Fruit fly (Drosophila melanogaster) whole organism, prepupa: ENCODE data around the gene Smyd4-2.

Experiments used
- Blimp-1 ChIP-seq: fragments of 200-800 bp; sonication (Bioruptor generic); optimal IDR thresholded peaks from 3 replicates; lab custom pipeline; 2017; ENCODE audit warnings: missing biosample characterization, missing genetic modification characterization, mild to moderate bottlenecking, moderate library complexity, missing genetic modification reagents
- CG10631 ChIP-seq: fragments of 200-800 bp; sonication (Bioruptor generic); optimal IDR thresholded peaks from 2 replicates; lab custom pipeline; 2016; ENCODE audit warnings: missing biosample characterization, missing genetic modification characterization
- CG10669 ChIP-seq: fragments of 200-800 bp; sonication (Bioruptor generic); optimal IDR thresholded peaks from 3 replicates; lab custom pipeline; 2018; ENCODE audit warnings: missing biosample characterization, mild to moderate bottlenecking, missing genetic modification characterization, moderate library complexity
- CG11762 ChIP-seq: fragments of 200-800 bp; sonication (Bioruptor generic); optimal IDR thresholded peaks from 3 replicates; lab custom pipeline; 2016; ENCODE audit warnings: missing biosample characterization, missing genetic modification characterization; ENCODE audit not compliant: insufficient read depth
- CG11902 ChIP-seq: fragments of 200-800 bp; sonication (Bioruptor generic); optimal IDR thresholded peaks from 3 replicates; lab custom pipeline; 2016; ENCODE audit warnings: missing biosample characterization, missing genetic modification characterization
- CG15336 ChIP-seq: fragments of 200-800 bp; sonication (Bioruptor generic); IDR thresholded peaks from 2 replicates; pipeline ENCODE4 v1.3.6; 2022; ENCODE audit warnings: missing biosample characterization, missing genetic modification characterization
- CG1621 ChIP-seq: fragments of 200-800 bp; sonication (Bioruptor generic); optimal IDR thresholded peaks from 3 replicates; lab custom pipeline; 2018; ENCODE audit warnings: missing biosample characterization, mild to moderate bottlenecking, missing genetic modification characterization
- CG16779 ChIP-seq: fragments of 200-800 bp; sonication (Bioruptor generic); optimal IDR thresholded peaks from 3 replicates; lab custom pipeline; 2017; ENCODE audit warnings: missing biosample characterization, mild to moderate bottlenecking, missing genetic modification characterization
- CG3032 ChIP-seq: fragments of 200-800 bp; optimal IDR thresholded peaks from 2 replicates; lab custom pipeline; 2019; ENCODE audit warnings: missing biosample characterization, mild to moderate bottlenecking, missing genetic modification characterization, moderate library complexity
- CG32006 ChIP-seq: fragments of 200-800 bp; sonication (Bioruptor generic); optimal IDR thresholded peaks from 3 replicates; lab custom pipeline; 2017; ENCODE audit warnings: missing biosample characterization, mild to moderate bottlenecking, missing genetic modification characterization
- CG34406 ChIP-seq: fragments of 200-800 bp; sonication (Bioruptor generic); optimal IDR thresholded peaks from 3 replicates; lab custom pipeline; 2016; ENCODE audit warnings: missing biosample characterization, missing genetic modification characterization
- CG4318 ChIP-seq: fragments of 200-800 bp; sonication (Bioruptor generic); optimal IDR thresholded peaks from 3 replicates; lab custom pipeline; 2017; ENCODE audit warnings: missing biosample characterization, mild to moderate bottlenecking, missing genetic modification characterization
- CG6276 ChIP-seq: fragments of 200-800 bp; sonication (Bioruptor generic); optimal IDR thresholded peaks from 2 replicates; lab custom pipeline; 2017; ENCODE audit warnings: missing biosample characterization, mild to moderate bottlenecking, missing genetic modification characterization
- CG6792 ChIP-seq: fragments of 200-800 bp; sonication (Bioruptor generic); optimal IDR thresholded peaks from 3 replicates; lab custom pipeline; 2016; ENCODE audit warnings: missing biosample characterization, missing genetic modification characterization
- CG6854 ChIP-seq: fragments of 200-800 bp; sonication (Bioruptor generic); optimal IDR thresholded peaks from 2 replicates; lab custom pipeline; 2017; ENCODE audit warnings: missing biosample characterization, mild to moderate bottlenecking, missing genetic modification characterization
- CG7368 ChIP-seq: fragments of 200-800 bp; sonication (Bioruptor generic); optimal IDR thresholded peaks from 3 replicates; lab custom pipeline; 2016; ENCODE audit warnings: missing biosample characterization, missing genetic modification characterization
- CG8119 ChIP-seq: fragments of 200-800 bp; sonication (Bioruptor generic); IDR thresholded peaks from 3 replicates; pipeline ENCODE4 v1.3.6; 2022; ENCODE audit warnings: missing biosample characterization, missing genetic modification characterization
- CG8319 ChIP-seq: fragments of 200-800 bp; sonication (Bioruptor generic); optimal IDR thresholded peaks from 3 replicates; lab custom pipeline; 2016; ENCODE audit warnings: missing biosample characterization, missing genetic modification characterization
- CG8632 ChIP-seq: fragments of 200-800 bp; sonication (Bioruptor generic); optimal IDR thresholded peaks from 3 replicates; lab custom pipeline; 2016; ENCODE audit warnings: missing biosample characterization, missing genetic modification characterization
- CG9139 ChIP-seq: fragments of 200-800 bp; sonication (Bioruptor generic); optimal IDR thresholded peaks from 3 replicates; lab custom pipeline; 2017; ENCODE audit warnings: missing biosample characterization, mild to moderate bottlenecking, missing genetic modification characterization
- Eip75B ChIP-seq: fragments of 200-800 bp; sonication (Bioruptor generic); optimal IDR thresholded peaks from 3 replicates; lab custom pipeline; 2016; ENCODE audit warnings: missing biosample characterization, missing genetic modification characterization
- Eip78C ChIP-seq: fragments of 200-800 bp; sonication (Bioruptor generic); peaks from one replicate; lab custom pipeline; 2016; ENCODE audit warnings: missing biosample characterization, missing genetic modification characterization
- Ets21C ChIP-seq: fragments of 200-800 bp; sonication (Bioruptor generic); optimal IDR thresholded peaks from 3 replicates; lab custom pipeline; 2016; ENCODE audit warnings: missing biosample characterization, missing genetic modification characterization
- Ets96B ChIP-seq: fragments of 200-800 bp; optimal IDR thresholded peaks from 2 replicates; lab custom pipeline; 2019; ENCODE audit warnings: missing biosample characterization, mild to moderate bottlenecking, missing genetic modification characterization, moderate library complexity
- Gug ChIP-seq: fragments of 200-800 bp; sonication (Bioruptor generic); IDR thresholded peaks from 2 replicates; pipeline ENCODE4 v1.3.6; 2022; ENCODE audit warnings: missing biosample characterization, missing genetic modification characterization
- Hr38 ChIP-seq: sonication (Bioruptor generic); optimal IDR thresholded peaks from 2 replicates; lab custom pipeline; 2016; ENCODE audit warnings: missing biosample characterization, missing genetic modification characterization
- Hr39 ChIP-seq: fragments of 200-800 bp; sonication (Bioruptor generic); optimal IDR thresholded peaks from 2 replicates; lab custom pipeline; 2016; ENCODE audit warnings: missing biosample characterization, missing genetic modification characterization
- Hr4 ChIP-seq: fragments of 200-800 bp; sonication (Bioruptor generic); optimal IDR thresholded peaks from 3 replicates; lab custom pipeline; 2016; ENCODE audit warnings: missing biosample characterization, missing genetic modification characterization
- Lpt ChIP-seq: fragments of 200-800 bp; sonication (Bioruptor generic); optimal IDR thresholded peaks from 3 replicates; lab custom pipeline; 2016; ENCODE audit warnings: missing biosample characterization, missing genetic modification characterization
- Met ChIP-seq: fragments of 200-800 bp; sonication (Bioruptor generic); optimal IDR thresholded peaks from 3 replicates; lab custom pipeline; 2016; ENCODE audit warnings: missing biosample characterization, missing genetic modification characterization
- OdsH ChIP-seq: fragments of 200-800 bp; sonication (Bioruptor generic); optimal IDR thresholded peaks from 3 replicates; lab custom pipeline; 2016; ENCODE audit warnings: missing biosample characterization, missing genetic modification characterization
- Smox ChIP-seq: fragments of 200-800 bp; sonication (Bioruptor generic); optimal IDR thresholded peaks from 3 replicates; lab custom pipeline; 2016; ENCODE audit warnings: missing biosample characterization, missing genetic modification characterization
- Sox102F ChIP-seq: fragments of 200-800 bp; sonication (Bioruptor generic); optimal IDR thresholded peaks from 2 replicates; lab custom pipeline; 2016; ENCODE audit warnings: missing biosample characterization, mild to moderate bottlenecking, missing genetic modification characterization
- Sox15 ChIP-seq: fragments of 200-800 bp; sonication (Bioruptor generic); optimal IDR thresholded peaks from 3 replicates; lab custom pipeline; 2016; ENCODE audit warnings: missing biosample characterization, missing genetic modification characterization
- achi ChIP-seq: fragments of 200-800 bp; sonication (Bioruptor generic); optimal IDR thresholded peaks from 3 replicates; lab custom pipeline; 2016; ENCODE audit warnings: missing biosample characterization, missing genetic modification characterization
- cyc ChIP-seq: fragments of 200-800 bp; sonication (Bioruptor generic); optimal IDR thresholded peaks from 3 replicates; lab custom pipeline; 2016; ENCODE audit warnings: missing biosample characterization, missing genetic modification characterization
- dac ChIP-seq: fragments of 200-800 bp; sonication (Bioruptor generic); optimal IDR thresholded peaks from 2 replicates; lab custom pipeline; 2017; ENCODE audit warnings: missing biosample characterization, mild to moderate bottlenecking, missing genetic modification characterization
- dsx ChIP-seq: fragments of 200-800 bp; optimal IDR thresholded peaks from 3 replicates; lab custom pipeline; 2019; ENCODE audit warnings: missing biosample characterization, mild to moderate bottlenecking, missing genetic modification characterization, moderate library complexity; ENCODE audit not compliant: poor library complexity, severe bottlenecking
- eg ChIP-seq: fragments of 200-800 bp; sonication (Bioruptor generic); IDR thresholded peaks from 3 replicates; pipeline ENCODE4 v1.3.6; 2022; ENCODE audit warnings: missing biosample characterization, missing genetic modification characterization
- esn ChIP-seq: fragments of 200-800 bp; sonication (Bioruptor generic); optimal IDR thresholded peaks from 2 replicates; lab custom pipeline; 2016; ENCODE audit warnings: missing biosample characterization, mild to moderate bottlenecking, missing genetic modification characterization, moderate library complexity
- fkh ChIP-seq: fragments of 200-800 bp; sonication (Bioruptor generic); optimal IDR thresholded peaks from 3 replicates; lab custom pipeline; 2017; ENCODE audit warnings: missing biosample characterization, mild to moderate bottlenecking, missing genetic modification characterization, moderate library complexity
- salr ChIP-seq, 2 experiments: fragments of 200-800 bp; sonication (Bioruptor generic); optimal IDR thresholded peaks; 3 replicates each; lab custom pipeline; 2016 to 2018; ENCODE audit warnings: missing biosample characterization in 2 of 2, missing genetic modification characterization in 2 of 2, mild to moderate bottlenecking in 1 of 2
- spab ChIP-seq: fragments of 200-800 bp; sonication (Bioruptor generic); optimal IDR thresholded peaks from 2 replicates; lab custom pipeline; 2017; ENCODE audit warnings: missing biosample characterization, mild to moderate bottlenecking, missing genetic modification characterization, missing genetic modification reagents
- svp ChIP-seq: fragments of 200-800 bp; sonication (Bioruptor generic); peaks from one replicate; lab custom pipeline; 2016; ENCODE audit warnings: missing biosample characterization, missing genetic modification characterization
- topi ChIP-seq: fragments of 200-800 bp; sonication (Bioruptor generic); optimal IDR thresholded peaks from 3 replicates; lab custom pipeline; 2016; ENCODE audit warnings: missing biosample characterization, missing genetic modification characterization
- vri ChIP-seq: fragments of 200-800 bp; sonication (Bioruptor generic); optimal IDR thresholded peaks from 3 replicates; lab custom pipeline; 2016; ENCODE audit warnings: missing biosample characterization, mild to moderate bottlenecking, missing genetic modification characterization

Gene Smyd4-2

DNA sequence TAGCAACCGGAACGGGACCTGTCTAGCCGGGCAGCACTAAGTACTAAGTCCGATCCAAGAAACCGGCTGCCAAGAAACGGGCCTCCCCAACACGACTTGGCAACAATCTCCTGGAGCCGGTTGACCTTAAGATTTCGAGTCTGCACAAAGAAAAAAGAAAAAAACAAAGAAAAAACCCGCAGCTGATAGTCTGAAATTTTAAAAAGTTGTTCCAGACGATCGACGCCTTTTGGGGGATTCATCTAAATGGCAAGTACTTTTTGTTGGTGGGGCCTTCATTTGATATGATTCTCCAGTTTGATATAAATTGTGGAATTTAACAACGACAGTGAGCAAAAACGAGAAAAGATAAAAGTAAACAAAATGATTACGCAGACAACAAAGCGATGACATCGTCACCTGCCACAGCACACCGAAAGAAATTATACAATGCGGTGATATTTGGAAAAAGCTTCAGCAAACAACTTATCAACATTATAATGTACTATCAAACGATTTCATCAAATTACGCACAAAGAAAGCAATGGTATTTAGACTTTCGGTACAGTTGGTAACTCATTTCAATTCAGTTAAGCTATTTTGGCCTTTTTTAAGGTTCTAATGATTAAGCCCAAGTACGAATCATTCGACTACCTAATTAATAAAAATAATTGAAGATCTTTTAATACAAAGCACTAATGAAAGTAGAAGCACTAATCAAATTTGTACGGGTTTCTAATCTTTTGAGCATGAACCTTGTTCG, 8.9 kb upstream of the Smyd4-2 start (continued):
- TF ChIP-seq spab (GFP tag; lab: Kevin White, UChicago): peak; percentile 43
- TF ChIP-seq Gug: no peak
- peak; percentile 48 for TF ChIP-seq CG11902
- TF ChIP-seq Ets96B (tag; lab: Kevin White, UChicago): peak; percentile 42
- TF ChIP-seq achi (GFP tag; lab: Kevin White, UChicago): peak; percentile 40
- peak; percentile 80 for TF ChIP-seq svp
- peak; percentile 57 for TF ChIP-seq CG10669
- no peak for TF ChIP-seq fkh (GFP tag; lab: Kevin White, UChicago)
- peak; percentile 79 for TF ChIP-seq Met
- peak; percentile 61 for TF ChIP-seq CG11762 (GFP tag; lab: Kevin White, UChicago)
- TF ChIP-seq CG7368: peak; percentile 45
- TF ChIP-seq Sox102F (GFP tag; lab: Kevin White, UChicago): no peak

DNA sequence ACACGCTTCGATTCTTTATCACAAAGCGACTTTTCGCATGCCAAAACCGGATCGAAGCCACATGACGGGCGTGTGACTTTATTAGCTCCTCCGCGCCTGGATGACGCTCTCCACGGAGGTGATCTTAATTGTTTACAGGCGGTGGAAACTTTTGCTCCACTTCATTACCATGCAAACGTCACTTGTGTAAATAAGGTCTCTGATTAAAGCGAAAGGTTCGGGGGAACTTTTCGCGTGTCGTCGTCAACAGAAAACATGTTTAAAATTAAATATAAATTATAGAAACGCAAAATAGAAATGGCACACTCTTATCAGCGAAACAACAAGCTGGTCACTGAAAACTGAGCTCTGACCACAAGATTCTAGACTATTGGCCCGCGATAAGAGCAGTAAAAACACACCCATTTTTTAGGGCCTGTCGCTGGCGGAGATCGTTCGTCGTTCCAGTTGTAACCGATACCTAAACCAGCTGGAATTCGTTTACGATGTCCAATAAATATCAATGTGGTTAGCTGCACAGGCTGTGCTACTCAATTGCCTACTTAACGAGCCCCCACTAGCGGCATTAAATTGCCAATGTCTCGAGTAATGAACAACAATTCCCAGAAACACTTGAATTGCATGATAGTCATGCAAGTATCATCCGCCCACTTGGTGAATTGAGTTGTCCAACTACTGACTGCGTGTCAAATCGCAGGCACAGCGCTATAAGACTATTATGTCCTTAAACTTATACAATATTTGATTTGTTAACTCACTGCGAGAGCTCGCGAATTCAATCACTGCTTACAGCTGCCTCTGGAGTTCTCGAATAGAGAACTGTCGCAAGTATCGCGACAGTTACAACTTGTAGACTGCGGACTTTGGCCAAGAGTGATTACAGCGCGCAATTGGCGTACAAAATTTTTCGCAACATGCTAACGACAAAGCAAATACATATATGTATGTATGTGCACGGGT, 7.9 kb upstream of the Smyd4-2 start:
- TF ChIP-seq CG10669 (no peak), CG6276 (GFP tag; lab: Kevin White, UChicago) (peak; percentile 2), CG34406 (no peak), CG3032 (no peak), Sox102F (GFP tag; lab: Kevin White, UChicago) (no peak), CG16779 (tag; lab: Kevin White, UChicago) (no peak), Eip75B (GFP tag; lab: Kevin White, UChicago) (no peak), Smox (no peak), Eip78C (GFP tag; lab: Kevin White, UChicago) (no peak), CG6854 (GFP tag; lab: Kevin White, UChicago) (no peak), salr (GFP tag; optimal IDR thresholded peaks at IDR 0.05; lab: Kevin White, UChicago) (no peak), Met (no peak), cyc (GFP tag; lab: Kevin White, UChicago) (no peak), Sox15 (GFP tag; lab: Kevin White, UChicago) (no peak), Blimp-1 (no peak), CG9139 (no peak), CG8632 (GFP tag; lab: Kevin White, UChicago) (no peak), CG6792 (no peak), Hr4 (no peak), eg (GFP tag; lab: Robert Waterston, UW) (no peak), CG32006 (no peak), Ets21C (GFP tag; lab: Kevin White, UChicago) (no peak), CG11902 (no peak), Lpt (GFP tag; lab: Kevin White, UChicago) (no peak), CG8319 (GFP tag; lab: Kevin White, UChicago) (no peak), dac (GFP tag; lab: Kevin White, UChicago) (no peak), CG10631 (no peak), vri (GFP tag; lab: Kevin White, UChicago) (peak; percentile 35), CG8119 (GFP tag; lab: Robert Waterston, UW) (no peak), CG15336 (0 out of 2 replicates have a peak, but pooled peaks have one; percentile 24), Hr39 (GFP tag; lab: Kevin White, UChicago) (no peak), topi (GFP tag; lab: Kevin White, UChicago) (no peak), dsx (GFP tag; lab: Kevin White, UChicago) (no peak), svp (peak; percentile 77), CG4318 (GFP tag; lab: Kevin White, UChicago) (no peak), Gug (no peak), fkh (GFP tag; lab: Kevin White, UChicago) (peak; percentile 68), spab (GFP tag; lab: Kevin White, UChicago) (no peak), Hr38 (GFP tag; lab: Kevin White, UChicago) (no peak), CG1621 (tag; lab: Kevin White, UChicago) (no peak), OdsH (GFP tag; lab: Kevin White, UChicago) (no peak), esn (GFP tag; lab: Kevin White, UChicago) (no peak)
